Worm (Caenorhabditis elegans): ENCODE measurements around the gene Y73B6BL.23.

DNA sequence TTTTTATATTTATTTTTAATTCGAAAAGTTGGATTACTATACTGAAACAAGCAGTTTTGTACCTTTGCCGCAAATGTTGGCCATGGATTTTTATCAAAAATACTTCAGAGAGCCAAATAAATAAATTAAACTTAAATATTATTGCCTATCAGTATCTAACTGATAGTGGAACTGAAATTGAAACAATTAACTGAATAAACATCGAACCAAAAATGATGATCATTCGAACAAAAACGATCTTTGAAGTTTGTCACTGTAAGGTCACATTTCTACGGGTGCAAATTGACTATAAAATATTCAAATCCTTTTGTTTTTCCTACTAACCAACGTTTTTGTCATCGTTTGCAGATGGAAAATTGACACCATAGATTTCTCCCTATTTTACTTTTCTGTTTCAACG lies 24.1 kb upstream of the Y73B6BL.23 start:
- TF ChIP-seq dve-1 (tag; optimal IDR thresholded peaks at IDR 0.05) (no peak), ahr-1 (tag; optimal IDR thresholded peaks at IDR 0.05) (no peak), pqm-1 (tag; optimal IDR thresholded peaks at IDR 0.05) (no peak), C38D4.7 (GFP tag; optimal IDR thresholded peaks at IDR 0.05) (no peak), sox-4 (tag; optimal IDR thresholded peaks at IDR 0.05) (no peak), ceh-45 (GFP tag; IDR thresholded peaks at IDR 0.05) (no peak), ceh-9 (tag; optimal IDR thresholded peaks at IDR 0.05) (no peak), ceh-18 (tag; optimal IDR thresholded peaks at IDR 0.05) (no peak), tbx-2 (tag; optimal IDR thresholded peaks at IDR 0.05) (no peak), tbx-7 (tag; optimal IDR thresholded peaks at IDR 0.05) (no peak), ceh-31 (tag; optimal IDR thresholded peaks at IDR 0.05) (no peak)
